Fruit fly (Drosophila melanogaster) whole organism, larva: ENCODE data around the gene gammaSnap2.

Source experiments
- noc ChIP-seq: fragments of 200-800 bp; sonication (Bioruptor generic); optimal IDR thresholded peaks from 3 replicates; lab custom pipeline; 2019; ENCODE audit warnings: missing biosample characterization, mild to moderate bottlenecking, missing genetic modification characterization, moderate library complexity

The gammaSnap2 gene

dm6 chr3R:10115797-10116196 lies 5.4 kb downstream of the gammaSnap2 start:
- TF ChIP-seq noc (tag; lab: Kevin White, UChicago) = no peak

- peak; percentile 55 for TF ChIP-seq noc (tag; lab: Kevin White, UChicago)
These were observed 6.2 kb downstream of the gammaSnap2 start for dm6 chr3R:10114915-10115534.

dm6 chr3R:10113746-10114145 lies 7.5 kb downstream of the gammaSnap2 start:
- TF ChIP-seq noc (tag; lab: Kevin White, UChicago) = no peak

- TF ChIP-seq noc (tag; lab: Kevin White, UChicago) = no peak
These were observed 9.0 kb downstream of the gammaSnap2 start, which contains the start of gene CAH7 for dm6 chr3R:10112195-10112594. CAH7 (plus strand) TSS chr3R:10112237.

DNA sequence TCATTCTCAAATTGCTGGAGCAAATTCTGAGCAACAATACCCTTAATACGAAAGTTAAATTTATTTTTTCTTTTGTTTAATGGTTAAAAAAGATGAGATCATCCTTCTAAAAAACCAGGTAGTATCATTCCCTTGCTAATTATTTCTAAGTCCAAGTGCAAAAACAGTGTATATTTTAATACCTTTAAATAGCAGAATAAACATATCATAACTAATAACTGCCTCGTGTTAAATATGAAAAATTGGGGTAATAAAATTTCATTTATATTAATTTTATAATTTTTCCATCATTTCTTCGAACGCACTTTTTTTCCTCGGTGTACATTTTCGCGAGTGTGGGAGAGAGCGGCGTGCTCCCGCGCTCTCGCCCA lies 9.4 kb downstream of the gammaSnap2 start:
- no peak for TF ChIP-seq noc (tag; lab: Kevin White, UChicago)

DNA sequence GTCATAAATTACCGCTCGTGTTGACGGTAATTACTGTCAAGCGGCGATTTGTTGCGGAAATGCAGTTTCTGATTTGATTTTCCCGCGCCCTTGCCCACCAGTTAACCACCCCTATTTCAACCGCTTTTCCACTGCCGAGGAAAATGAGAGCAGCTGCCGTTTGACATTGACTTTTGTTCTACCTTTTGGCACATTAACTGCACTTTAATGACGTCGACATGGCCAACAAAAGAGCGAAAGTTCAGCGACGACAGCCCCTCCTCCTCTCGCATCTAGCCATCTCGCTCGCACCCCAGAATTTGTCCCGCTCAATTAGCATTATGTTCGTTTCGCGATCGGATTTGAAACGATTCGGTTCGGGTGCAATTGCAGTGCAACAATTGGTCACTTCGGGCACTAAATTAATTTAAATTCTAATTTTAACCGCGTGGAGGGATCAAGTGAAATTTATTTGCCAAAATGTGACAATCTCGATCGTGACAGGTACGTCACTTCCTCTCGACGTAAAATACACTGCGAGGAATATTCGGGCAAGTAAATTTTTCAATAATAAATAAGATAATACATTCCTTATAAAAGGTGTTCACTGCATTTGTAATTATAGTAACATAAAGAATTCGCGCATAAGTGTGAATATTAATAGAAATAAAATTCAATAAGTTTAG lies 9.9 kb downstream of the gammaSnap2 start:
- no peak for TF ChIP-seq noc (tag; lab: Kevin White, UChicago)

- TF ChIP-seq noc (tag; lab: Kevin White, UChicago) = no peak
These were observed 11.3 kb downstream of the gammaSnap2 start, which contains the start of gene Fmr1 for dm6 chr3R:10109938-10110337. Fmr1 (minus strand) TSS chr3R:10110121.

DNA sequence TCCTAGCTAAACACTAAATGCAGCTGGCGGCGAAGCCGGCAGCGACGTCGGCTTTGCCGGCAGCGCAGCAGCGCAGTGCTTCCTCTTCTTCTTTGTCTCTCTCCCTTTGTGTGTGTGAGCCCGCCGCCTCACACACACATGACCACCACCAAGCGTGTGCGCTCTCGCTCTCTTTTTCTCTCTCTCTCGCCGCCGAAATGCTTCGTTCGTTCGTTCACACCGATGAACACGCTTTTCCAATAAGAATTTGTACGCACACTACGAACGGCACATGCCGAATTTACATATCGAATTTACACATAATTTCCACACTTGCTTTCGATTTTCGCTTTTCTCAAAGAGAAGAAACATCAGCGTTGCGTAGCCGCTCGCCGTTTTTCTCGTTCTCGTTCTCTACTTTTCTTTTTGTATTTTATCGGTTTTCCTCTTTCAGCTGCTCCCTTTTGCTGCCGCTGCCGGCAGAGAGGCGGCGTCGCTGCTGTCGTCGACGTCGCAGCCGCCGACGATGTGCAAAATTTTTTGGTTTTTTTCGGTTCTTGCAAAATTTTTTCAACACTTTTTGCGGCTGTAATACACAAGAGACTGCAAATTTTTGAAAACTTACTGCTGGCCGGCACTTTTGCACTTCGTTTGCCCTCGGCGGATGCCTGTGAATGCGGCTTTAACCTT lies 11.9 kb downstream of the gammaSnap2 start:
- no peak for TF ChIP-seq noc (tag; lab: Kevin White, UChicago)

- TF ChIP-seq noc (tag; lab: Kevin White, UChicago) = no peak
These were observed 12.8 kb downstream of the gammaSnap2 start for dm6 chr3R:10108289-10108928.

DNA sequence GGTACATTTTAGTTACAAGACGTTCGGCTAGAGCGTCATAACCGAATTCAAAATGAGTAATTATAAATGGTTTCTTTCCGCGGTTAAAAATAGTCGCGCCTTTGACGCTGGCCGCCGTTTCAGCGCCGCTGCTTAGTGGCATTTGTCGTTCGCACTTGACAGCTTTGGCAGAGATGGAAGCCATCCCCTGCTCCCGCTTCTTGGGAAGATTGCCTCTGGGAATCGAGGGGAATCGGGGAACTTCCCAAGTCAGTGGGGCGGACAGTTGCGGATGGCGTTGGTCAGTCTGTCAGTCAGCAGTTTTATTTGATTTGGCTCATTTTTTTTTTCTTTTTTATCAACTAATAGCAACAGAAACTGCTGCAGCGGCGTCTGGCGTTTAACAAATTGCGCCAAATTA lies 14.4 kb downstream of the gammaSnap2 start:
- TF ChIP-seq noc (tag; lab: Kevin White, UChicago) = no peak

DNA sequence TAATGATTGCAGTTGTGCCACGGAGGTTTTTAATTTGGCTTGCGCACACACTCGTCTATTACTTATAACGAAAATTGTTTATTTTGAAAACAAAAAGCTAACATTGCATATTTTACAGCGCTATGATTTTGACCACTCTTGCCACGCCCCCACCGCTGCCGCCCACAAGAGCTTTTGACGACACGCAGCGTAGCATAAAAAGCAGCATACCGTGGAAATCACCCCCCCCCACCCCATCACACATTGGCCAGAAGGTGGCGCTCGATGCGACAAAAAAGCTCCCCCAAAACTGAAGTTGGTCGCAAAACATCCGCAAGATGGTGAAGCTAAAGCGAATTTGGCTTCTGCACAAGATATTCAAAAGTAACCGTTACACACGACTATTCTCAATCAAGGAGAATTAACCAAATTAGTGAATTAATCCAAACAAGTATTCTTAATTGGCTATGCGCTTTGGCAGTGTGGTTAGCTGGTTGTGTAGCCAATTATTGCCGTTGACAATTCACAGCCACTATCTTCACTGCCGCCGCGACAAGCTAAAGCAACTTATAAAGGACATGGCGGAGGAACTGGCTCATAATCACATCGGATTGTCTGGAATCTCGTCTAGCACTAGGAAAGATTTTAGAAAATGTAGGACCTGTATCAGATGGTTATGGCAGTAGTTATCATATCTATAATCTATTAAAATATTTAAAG lies 20.6 kb downstream of the gammaSnap2 start:
- no peak for TF ChIP-seq noc (tag; lab: Kevin White, UChicago)

dm6 chr3R:10099401-10099848 lies 21.8 kb downstream of the gammaSnap2 start:
- TF ChIP-seq noc (tag; lab: Kevin White, UChicago) = peak; percentile 54

DNA sequence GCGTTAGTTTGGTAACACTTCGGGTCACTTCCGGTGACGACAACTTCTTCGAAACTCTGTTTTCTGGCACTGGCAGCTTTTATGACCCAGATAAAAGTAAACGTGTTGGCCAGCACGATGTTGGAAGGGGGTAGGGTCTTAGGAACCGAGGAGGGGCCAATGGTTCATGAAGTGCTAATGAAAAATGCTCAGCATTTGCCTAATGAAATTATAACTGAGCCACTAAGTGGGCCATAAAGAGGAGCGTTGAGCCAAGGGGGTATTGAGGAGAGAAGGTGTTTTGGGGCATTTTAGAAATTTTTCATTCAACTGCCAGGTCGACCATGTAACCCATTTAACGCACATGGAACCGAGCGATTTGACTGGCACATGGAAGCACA lies 22.9 kb downstream of the gammaSnap2 start:
- no peak for TF ChIP-seq noc (tag; lab: Kevin White, UChicago)

DNA sequence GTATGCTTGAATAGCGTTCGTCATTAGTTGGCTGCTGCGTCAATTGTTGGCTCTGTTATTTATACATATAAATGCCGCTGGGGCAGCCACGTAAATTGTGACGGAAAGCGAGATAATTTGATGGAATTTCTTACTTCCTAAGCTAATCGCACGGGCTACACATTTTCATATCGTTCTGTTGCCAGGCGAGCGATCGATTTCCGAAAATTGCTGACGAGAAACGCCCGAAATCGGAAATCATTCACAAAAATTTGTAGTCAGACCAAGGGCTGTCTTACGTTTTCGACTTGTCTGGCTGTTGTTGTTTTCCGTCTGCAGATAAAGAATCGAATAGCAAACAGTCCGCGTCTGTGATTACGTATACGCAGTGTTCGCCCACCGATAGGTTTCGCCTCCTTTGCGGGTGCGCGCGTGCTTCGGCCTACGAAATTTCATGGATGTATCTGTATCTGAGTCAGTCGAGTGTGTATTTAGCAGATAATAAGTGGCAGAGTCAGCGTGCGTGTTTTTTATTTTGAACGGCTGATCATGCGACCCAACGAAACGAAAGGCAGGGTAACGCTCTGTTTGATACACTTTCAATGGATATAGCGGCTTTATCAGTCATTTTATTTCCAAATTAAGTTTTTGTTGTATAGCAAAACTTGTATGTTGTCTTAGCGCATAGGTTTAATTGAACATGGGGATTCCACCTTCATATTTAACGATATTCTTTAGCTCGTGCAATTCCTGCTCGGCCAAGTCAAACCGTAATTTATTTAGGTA lies 23.5 kb downstream of the gammaSnap2 start:
- peak; percentile 73 for TF ChIP-seq noc (tag; lab: Kevin White, UChicago)

- TF ChIP-seq noc (tag; lab: Kevin White, UChicago) = no peak
These were observed 25.4 kb downstream of the gammaSnap2 start for dm6 chr3R:10095765-10096164.
